Worm (Caenorhabditis elegans) whole organism, late embryonic: ENCODE measurements around the gene clec-121.

Experiments used
- F13H6.1 ChIP-seq: sonication (generic microtip); optimal IDR thresholded peaks from 2 replicates; lab custom pipeline; 2016; ENCODE audit warnings: missing genetic modification characterization, missing compliant biosample characterization
- che-1 ChIP-seq: sonication (generic microtip); optimal IDR thresholded peaks from 2 replicates; lab custom pipeline; 2016; ENCODE audit warnings: mild to moderate bottlenecking, missing genetic modification characterization, missing compliant biosample characterization
- dve-1 ChIP-seq: sonication (generic microtip); optimal IDR thresholded peaks from 2 replicates; lab custom pipeline; 2017; ENCODE audit warnings: antibody characterized with exemption, mild to moderate bottlenecking, missing genetic modification characterization, missing compliant biosample characterization
- ets-4 ChIP-seq: sonication (generic microtip); optimal IDR thresholded peaks from 2 replicates; lab custom pipeline; 2016; ENCODE audit warnings: missing genetic modification characterization, missing compliant biosample characterization

DNA sequence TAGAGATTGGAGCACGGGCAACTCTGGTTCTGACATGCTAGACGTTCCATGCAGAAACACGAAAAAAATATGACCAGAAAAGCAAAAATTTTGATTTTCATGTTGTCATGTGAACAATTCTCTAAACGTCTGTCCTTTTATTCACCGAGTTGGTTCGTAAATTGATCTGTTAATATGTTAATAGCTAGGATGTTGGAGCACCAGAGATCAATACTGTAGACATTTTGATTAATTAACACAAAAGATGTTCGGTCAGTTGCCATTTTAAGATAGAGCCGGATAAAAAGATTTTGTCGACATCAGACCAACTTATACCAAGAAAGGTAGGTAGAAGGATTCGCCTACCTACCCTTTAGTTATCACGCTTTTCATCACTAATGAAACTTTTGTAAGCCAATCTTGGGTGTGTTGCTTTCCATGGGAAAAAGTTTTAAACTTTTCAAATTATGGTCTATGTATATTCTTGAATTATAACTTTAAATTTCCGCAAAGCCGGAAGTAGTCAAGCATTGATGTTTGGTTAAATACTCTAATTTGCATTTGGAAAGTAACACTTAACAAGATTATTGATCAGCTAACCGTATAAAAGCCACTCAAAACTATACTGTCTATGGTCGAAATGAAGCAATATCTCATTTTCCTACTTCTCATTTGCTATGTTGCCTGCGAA, 47.5 kb downstream of the clec-121 start, which contains the start of the genes T10D4.11 and T10D4.1:
- no peak for TF ChIP-seq ets-4 (tag; lab: Kevin White, UChicago)
- no peak for TF ChIP-seq che-1
- no peak for TF ChIP-seq F13H6.1
- TF ChIP-seq dve-1 = no peak
